Fruit fly (Drosophila melanogaster) whole organism, embryonic: Measurements from ENCODE around the gene CG34138.

Experiments
- Adf1 ChIP-seq: fragments of 200-800 bp; sonication (Bioruptor generic); IDR thresholded peaks from 2 replicates; pipeline ENCODE4 v1.3.6; 2022; ENCODE audit warnings: missing biosample characterization, missing genetic modification characterization
- Asciz ChIP-seq: fragments of 200-800 bp; sonication (Bioruptor generic); optimal IDR thresholded peaks from 2 replicates; lab custom pipeline; 2017; ENCODE audit warnings: missing biosample characterization, mild to moderate bottlenecking, missing genetic modification characterization, missing genetic modification reagents
- Bgb ChIP-seq: fragments of 200-800 bp; sonication (Bioruptor generic); IDR thresholded peaks from 2 replicates; pipeline ENCODE4 v1.3.6; 2022; ENCODE audit warnings: missing biosample characterization, missing genetic modification characterization; ENCODE audit not compliant: partially characterized antibody
- Bteb2 ChIP-seq: fragments of 200-800 bp; sonication (Bioruptor generic); optimal IDR thresholded peaks from 2 replicates; lab custom pipeline; 2016; ENCODE audit warnings: missing biosample characterization, missing genetic modification characterization
- CG10147 ChIP-seq: fragments of 200-800 bp; sonication (Bioruptor generic); optimal IDR thresholded peaks from 2 replicates; lab custom pipeline; 2019; ENCODE audit warnings: missing biosample characterization, mild to moderate bottlenecking, missing genetic modification characterization, moderate library complexity
- CG10209 ChIP-seq: fragments of 200-800 bp; sonication (Bioruptor generic); optimal IDR thresholded peaks from 3 replicates; lab custom pipeline; 2017; ENCODE audit warnings: missing biosample characterization, mild to moderate bottlenecking, missing genetic modification characterization, missing genetic modification reagents
- CG11093 ChIP-seq: fragments of 200-800 bp; sonication (Bioruptor generic); IDR thresholded peaks from 3 replicates; pipeline ENCODE4 v1.3.6; 2022; ENCODE audit warnings: missing biosample characterization, missing genetic modification characterization
- CG11456 ChIP-seq: fragments of 200-800 bp; sonication (Bioruptor generic); IDR thresholded peaks from 3 replicates; pipeline ENCODE4 v1.3.6; 2022; ENCODE audit warnings: missing biosample characterization, missing genetic modification characterization
- CG12391 ChIP-seq: fragments of 200-800 bp; sonication (Bioruptor generic); optimal IDR thresholded peaks from 3 replicates; lab custom pipeline; 2018; ENCODE audit warnings: missing biosample characterization, mild to moderate bottlenecking, missing genetic modification characterization, moderate library complexity
- CG14710 ChIP-seq: fragments of 200-800 bp; sonication (Bioruptor generic); optimal IDR thresholded peaks from 3 replicates; lab custom pipeline; 2019; ENCODE audit warnings: missing biosample characterization, mild to moderate bottlenecking, missing genetic modification characterization, moderate library complexity
- CG17186 ChIP-seq: fragments of 200-800 bp; sonication (Bioruptor generic); optimal IDR thresholded peaks from 3 replicates; lab custom pipeline; 2017; ENCODE audit warnings: missing biosample characterization, missing genetic modification reagents, missing genetic modification characterization
- CG17802 ChIP-seq: fragments of 200-800 bp; sonication (Bioruptor generic); optimal IDR thresholded peaks from 2 replicates; lab custom pipeline; 2018; ENCODE audit warnings: missing biosample characterization, mild to moderate bottlenecking, missing genetic modification characterization, moderate library complexity
- CG2120 ChIP-seq: fragments of 200-800 bp; sonication (Bioruptor generic); optimal IDR thresholded peaks from 3 replicates; lab custom pipeline; 2016; ENCODE audit warnings: missing biosample characterization, missing genetic modification characterization
- CG2202 ChIP-seq: fragments of 200-800 bp; sonication (Bioruptor generic); optimal IDR thresholded peaks from 2 replicates; lab custom pipeline; 2018; ENCODE audit warnings: missing biosample characterization, mild to moderate bottlenecking, missing genetic modification characterization
- CG2889 ChIP-seq: fragments of 200-800 bp; sonication (Bioruptor generic); IDR thresholded peaks from 3 replicates; pipeline ENCODE4 v1.3.6; 2022; ENCODE audit warnings: missing biosample characterization, missing genetic modification characterization
- CG30403 ChIP-seq: fragments of 200-800 bp; sonication (Bioruptor generic); optimal IDR thresholded peaks from 3 replicates; lab custom pipeline; 2016; ENCODE audit warnings: missing biosample characterization, missing genetic modification characterization
- CG4730 ChIP-seq: fragments of 200-800 bp; sonication (Bioruptor generic); IDR thresholded peaks from 2 replicates; pipeline ENCODE4 v1.3.6; 2022; ENCODE audit warnings: missing biosample characterization, missing genetic modification characterization
- CG4820 ChIP-seq: fragments of 200-800 bp; sonication (Bioruptor generic); optimal IDR thresholded peaks from 3 replicates; lab custom pipeline; 2016; ENCODE audit warnings: missing biosample characterization, missing genetic modification characterization
- CG8359 ChIP-seq: fragments of 200-800 bp; sonication (Bioruptor generic); optimal IDR thresholded peaks from 2 replicates; lab custom pipeline; 2017; ENCODE audit warnings: missing biosample characterization, mild to moderate bottlenecking, missing genetic modification characterization, borderline replicate concordance
- Dad ChIP-seq: fragments of 200-800 bp; sonication (Bioruptor generic); optimal IDR thresholded peaks from 3 replicates; lab custom pipeline; 2016; ENCODE audit warnings: missing biosample characterization, missing genetic modification characterization
- HHEX ChIP-seq: fragments of 200-800 bp; sonication (Bioruptor generic); optimal IDR thresholded peaks from 3 replicates; lab custom pipeline; 2017; ENCODE audit warnings: missing biosample characterization, mild to moderate bottlenecking, missing genetic modification characterization, missing genetic modification reagents
- Hr51 ChIP-seq, 2 experiments: fragments of 200-800 bp; sonication (Bioruptor generic); optimal IDR thresholded peaks; 2 replicates in 1 of 2; 3 replicates in 1 of 2; lab custom pipeline; 2016 to 2018; ENCODE audit warnings: missing biosample characterization in 2 of 2, missing genetic modification characterization in 2 of 2, mild to moderate bottlenecking in 1 of 2, moderate library complexity in 1 of 2
- Lhr ChIP-seq: fragments of 200-800 bp; sonication (Bioruptor generic); optimal IDR thresholded peaks from 3 replicates; lab custom pipeline; 2017; ENCODE audit warnings: mild to moderate bottlenecking, missing biosample characterization, missing genetic modification reagents, missing genetic modification characterization
- Mes4 ChIP-seq: fragments of 200-800 bp; sonication (Bioruptor generic); optimal IDR thresholded peaks from 2 replicates; lab custom pipeline; 2016; ENCODE audit warnings: missing biosample characterization, missing genetic modification characterization
- Nf-YC ChIP-seq: fragments of 200-800 bp; optimal IDR thresholded peaks from 3 replicates; lab custom pipeline; 2019; ENCODE audit warnings: missing biosample characterization, mild to moderate bottlenecking, missing genetic modification characterization, moderate library complexity
- Opbp ChIP-seq: fragments of 200-800 bp; sonication (Bioruptor generic); IDR thresholded peaks from 3 replicates; pipeline ENCODE4 v1.3.6; 2022; ENCODE audit warnings: missing biosample characterization, missing genetic modification characterization; ENCODE audit not compliant: partially characterized antibody
- Sox102F ChIP-seq: fragments of 200-800 bp; sonication (Bioruptor generic); optimal IDR thresholded peaks from 2 replicates; lab custom pipeline; 2018; ENCODE audit warnings: missing biosample characterization, mild to moderate bottlenecking, missing genetic modification characterization, moderate library complexity
- Stat92E ChIP-seq, 3 experiments: fragments of >200 bp in 2 of 3; fragments of 200-800 bp in 1 of 3; sonication (Bioruptor generic) in 1 of 3; optimal IDR thresholded peaks; 2 replicates each; lab custom pipeline; 2017 to 2019; ENCODE audit warnings: missing biosample characterization in 3 of 3, missing genetic modification characterization in 3 of 3, mild to moderate bottlenecking in 1 of 3, moderate library complexity in 1 of 3
- TFAM ChIP-seq: fragments of 200-800 bp; sonication (Bioruptor generic); optimal IDR thresholded peaks from 2 replicates; lab custom pipeline; 2017; ENCODE audit warnings: missing biosample characterization, missing genetic modification characterization, inconsistent platforms
- Xrp1 ChIP-seq: fragments of 200-800 bp; sonication (Bioruptor generic); IDR thresholded peaks from 2 replicates; pipeline ENCODE4 v1.3.6; 2022; ENCODE audit warnings: missing biosample characterization, missing genetic modification characterization
- al ChIP-seq: fragments of 200-800 bp; sonication (Bioruptor generic); IDR thresholded peaks from 2 replicates; pipeline ENCODE4 v1.3.6; 2022; ENCODE audit warnings: missing biosample characterization, missing genetic modification characterization
- ap ChIP-seq: fragments of 200-800 bp; sonication (Bioruptor generic); IDR thresholded peaks from 2 replicates; pipeline ENCODE4 v1.3.6; 2022; ENCODE audit warnings: missing biosample characterization, missing genetic modification characterization
- cato ChIP-seq: fragments of 200-800 bp; sonication (Bioruptor generic); optimal IDR thresholded peaks from 2 replicates; lab custom pipeline; 2016; ENCODE audit warnings: missing biosample characterization, missing genetic modification characterization, borderline replicate concordance
- ci ChIP-seq: fragments of 200-800 bp; sonication (Bioruptor generic); IDR thresholded peaks from 3 replicates; pipeline ENCODE4 v1.3.6; 2022; ENCODE audit warnings: missing biosample characterization, missing genetic modification characterization
- dan ChIP-seq: fragments of 200-800 bp; sonication (Bioruptor generic); IDR thresholded peaks from 2 replicates; pipeline ENCODE4 v1.3.6; 2022; ENCODE audit warnings: missing biosample characterization, missing genetic modification characterization
- dysf ChIP-seq: fragments of 200-800 bp; sonication (Bioruptor generic); IDR thresholded peaks from 3 replicates; pipeline ENCODE4 v1.3.6; 2022; ENCODE audit warnings: missing biosample characterization, missing genetic modification characterization
- fd64A ChIP-seq: fragments of 200-800 bp; sonication (Bioruptor generic); optimal IDR thresholded peaks from 3 replicates; lab custom pipeline; 2018; ENCODE audit warnings: missing biosample characterization, mild to moderate bottlenecking, missing genetic modification characterization
- gt ChIP-seq: fragments of 200-800 bp; sonication (Bioruptor generic); IDR thresholded peaks from 2 replicates; pipeline ENCODE4 v1.3.6; 2022; ENCODE audit warnings: missing biosample characterization, missing genetic modification characterization
- ham ChIP-seq: fragments of 200-800 bp; sonication (Bioruptor generic); IDR thresholded peaks from 2 replicates; pipeline ENCODE4 v1.3.6; 2022; ENCODE audit warnings: missing biosample characterization, missing genetic modification characterization
- hbn ChIP-seq: fragments of 200-800 bp; sonication (Bioruptor generic); IDR thresholded peaks from 2 replicates; pipeline ENCODE4 v1.3.6; 2022; ENCODE audit warnings: missing biosample characterization, missing genetic modification characterization; ENCODE audit not compliant: partially characterized antibody
- her ChIP-seq: fragments of 200-800 bp; sonication (Bioruptor generic); optimal IDR thresholded peaks from 2 replicates; lab custom pipeline; 2016; ENCODE audit warnings: missing biosample characterization, missing genetic modification characterization
- jing ChIP-seq: fragments of 200-800 bp; sonication (Bioruptor generic); optimal IDR thresholded peaks from 2 replicates; lab custom pipeline; 2018; ENCODE audit warnings: missing biosample characterization, mild to moderate bottlenecking, missing genetic modification characterization
- nau ChIP-seq: fragments of 200-800 bp; sonication (Bioruptor generic); optimal IDR thresholded peaks from 3 replicates; lab custom pipeline; 2017; ENCODE audit warnings: missing biosample characterization, mild to moderate bottlenecking, missing genetic modification characterization, missing genetic modification reagents
- salm ChIP-seq: fragments of 200-800 bp; sonication (Bioruptor generic); optimal IDR thresholded peaks from 2 replicates; lab custom pipeline; 2018; ENCODE audit warnings: missing biosample characterization, mild to moderate bottlenecking, missing genetic modification characterization
- scrt ChIP-seq: fragments of 200-800 bp; sonication (Bioruptor generic); optimal IDR thresholded peaks from 2 replicates; lab custom pipeline; 2018; ENCODE audit warnings: missing biosample characterization, mild to moderate bottlenecking, missing genetic modification characterization, moderate library complexity
- sens ChIP-seq: fragments of 200-800 bp; sonication (Bioruptor generic); peaks from one replicate; lab custom pipeline; 2016; ENCODE audit warnings: missing biosample characterization, missing genetic modification characterization
- slou ChIP-seq: fragments of 200-800 bp; sonication (Bioruptor generic); optimal IDR thresholded peaks from 3 replicates; lab custom pipeline; 2016; ENCODE audit warnings: missing biosample characterization, missing genetic modification characterization
- slp2 ChIP-seq: fragments of 200-800 bp; sonication (Bioruptor generic); optimal IDR thresholded peaks from 2 replicates; lab custom pipeline; 2016; ENCODE audit warnings: missing biosample characterization, missing genetic modification characterization
- stc ChIP-seq: fragments of 200-800 bp; sonication (Bioruptor generic); IDR thresholded peaks from 2 replicates; pipeline ENCODE4 v1.3.6; 2022; ENCODE audit warnings: missing biosample characterization, missing genetic modification characterization
- trem ChIP-seq: fragments of 200-800 bp; optimal IDR thresholded peaks from 3 replicates; lab custom pipeline; 2019; ENCODE audit warnings: missing biosample characterization, mild to moderate bottlenecking, missing genetic modification characterization, moderate library complexity
- wor ChIP-seq: fragments of 200-800 bp; sonication (Bioruptor generic); IDR thresholded peaks from 2 replicates; pipeline ENCODE4 v1.3.6; 2022; ENCODE audit warnings: missing biosample characterization, missing genetic modification characterization

The CG34138 gene

dm6 chr3R:19642893-19643270 is 8.1 kb downstream of the CG34138 start (continued):
- TF ChIP-seq hbn (GFP tag; lab: Robert Waterston, UW), result peak; percentile 70
- TF ChIP-seq Lhr (GFP tag; lab: Kevin White, UChicago), result peak; percentile 1
- no peak for TF ChIP-seq ci (GFP tag; lab: Robert Waterston, UW)
- TF ChIP-seq CG30403, result no peak
- TF ChIP-seq Stat92E (GFP tag; optimal IDR thresholded peaks at IDR 0.05; lab: Kevin White, UChicago), result no peak
- no peak for TF ChIP-seq slou
- TF ChIP-seq jing (GFP tag; lab: Kevin White, UChicago), result no peak
- peak; percentile 85 for TF ChIP-seq Bgb (GFP tag; lab: Robert Waterston, UW)
- TF ChIP-seq CG14710 (tag; lab: Kevin White, UChicago), result peak; percentile 8
- TF ChIP-seq Sox102F (GFP tag; lab: Kevin White, UChicago), result no peak
- no peak for TF ChIP-seq Adf1 (GFP tag; lab: Robert Waterston, UW)
- no peak for TF ChIP-seq her (GFP tag; lab: Kevin White, UChicago)
- TF ChIP-seq cato (GFP tag; lab: Kevin White, UChicago), result no peak
- no peak for TF ChIP-seq scrt (GFP tag; lab: Kevin White, UChicago)
- TF ChIP-seq CG2889, result no peak
- TF ChIP-seq ap (GFP tag; lab: Robert Waterston, UW), result no peak
- no peak for TF ChIP-seq salm (tag; lab: Kevin White, UChicago)
- TF ChIP-seq CG10209, result no peak
- TF ChIP-seq CG17802 (tag; lab: Kevin White, UChicago), result no peak
- TF ChIP-seq CG8359 (GFP tag; lab: Kevin White, UChicago), result no peak
- TF ChIP-seq slp2 (GFP tag; lab: Kevin White, UChicago), result no peak
- no peak for TF ChIP-seq fd64A (GFP tag; lab: Kevin White, UChicago)
- no peak for TF ChIP-seq Dad (GFP tag; lab: Kevin White, UChicago)
- peak; percentile 27 for TF ChIP-seq CG2120 (GFP tag; lab: Kevin White, UChicago)
- TF ChIP-seq CG11093 (GFP tag; lab: Robert Waterston, UW), result no peak
- TF ChIP-seq Xrp1 (GFP tag; lab: Robert Waterston, UW), result 0 out of 2 replicates have a peak, but pooled peaks have one; percentile 11
- TF ChIP-seq TFAM (GFP tag; lab: Kevin White, UChicago), result no peak
- TF ChIP-seq al (GFP tag; lab: Robert Waterston, UW), result no peak
- no peak for TF ChIP-seq CG11456
- TF ChIP-seq Nf-YC, result no peak
- no peak for TF ChIP-seq Mes4 (GFP tag; lab: Kevin White, UChicago)
- TF ChIP-seq nau (GFP tag; lab: Kevin White, UChicago), result no peak
- no peak for TF ChIP-seq Hr51 (GFP tag; optimal IDR thresholded peaks at IDR 0.05; lab: Kevin White, UChicago)
- TF ChIP-seq HHEX, result no peak
- TF ChIP-seq Asciz (GFP tag; lab: Kevin White, UChicago), result no peak
- no peak for TF ChIP-seq ham (GFP tag; lab: Robert Waterston, UW)
- no peak for TF ChIP-seq trem (tag; lab: Kevin White, UChicago)
- no peak for TF ChIP-seq dysf (GFP tag; lab: Robert Waterston, UW)
- TF ChIP-seq wor (GFP tag; lab: Robert Waterston, UW), result no peak
- no peak for TF ChIP-seq Bteb2 (GFP tag; lab: Kevin White, UChicago)
- TF ChIP-seq CG2202 (tag; lab: Kevin White, UChicago), result no peak
- TF ChIP-seq Opbp (GFP tag; lab: Robert Waterston, UW), result peak; percentile 74; the same call in 2 of the 3 replicates
- no peak for TF ChIP-seq CG10147 (GFP tag; lab: Kevin White, UChicago)
- no peak for TF ChIP-seq CG17186 (GFP tag; lab: Kevin White, UChicago)
- no peak for TF ChIP-seq stc (GFP tag; lab: Robert Waterston, UW)
- no peak for TF ChIP-seq dan (GFP tag; lab: Robert Waterston, UW)
- peak; percentile 87 for TF ChIP-seq sens (GFP tag; lab: Kevin White, UChicago)
- no peak for TF ChIP-seq CG12391 (tag; lab: Kevin White, UChicago)
- no peak for TF ChIP-seq gt
- TF ChIP-seq CG4730, result no peak
- no peak for TF ChIP-seq CG4820 (GFP tag; lab: Kevin White, UChicago)
